Fruit fly (Drosophila melanogaster): ENCODE data around the gene bru2.

- TF ChIP-seq Sin3A (optimal IDR thresholded peaks at IDR 0.05) (no peak), h (optimal IDR thresholded peaks at IDR 0.05) (no peak), psq (optimal IDR thresholded peaks at IDR 0.05) (no peak), ttk (optimal IDR thresholded peaks at IDR 0.05) (no peak), Myc (optimal IDR thresholded peaks at IDR 0.05) (no peak)
Measured at dm6 chr2L:12343634-12344269, at the start of gene bru2, which contains the start of gene CG43813.
